1 fruit fly cellular context compared by ENCODE assay signal in genomic region chrX:6719259-6719658, dm6.
A peak's percentile ranks its signal among the peaks of the same experiment; 100 is the strongest.
TF ChIP-seq lines count a peak whose summit lies in the region.

No protein-coding gene starts in this region.

TF ChIP-seq in whole organism, embryonic, 481 proteins besides CTCF, POLR2A, EP300 and RAD21 (continued from another document and continues in another):
- TF ChIP-seq MESR4 (GFP tag; optimal IDR thresholded peaks at IDR 0.05; lab: Kevin White, UChicago) (no peak), H15 (GFP tag; IDR thresholded peaks at IDR 0.05; lab: Robert Waterston, UW) (no peak), twi (tag; optimal IDR thresholded peaks at IDR 0.05; lab: Kevin White, UChicago) (no peak), CG8388 (GFP tag; optimal IDR thresholded peaks at IDR 0.05; lab: Kevin White, UChicago) (peak; percentile 5), CG4328 (GFP tag; optimal IDR thresholded peaks at IDR 0.05; lab: Kevin White, UChicago) (no peak), CG7839 (tag; optimal IDR thresholded peaks at IDR 0.05; lab: Kevin White, UChicago) (peak; percentile 42), NK7.1 (GFP tag; optimal IDR thresholded peaks at IDR 0.05; lab: Kevin White, UChicago) (no peak), Dbx (GFP tag; IDR thresholded peaks at IDR 0.05; lab: Robert Waterston, UW) (no peak), CG1233 (GFP tag; optimal IDR thresholded peaks at IDR 0.05; lab: Kevin White, UChicago) (no peak), CG15514 (GFP tag; optimal IDR thresholded peaks at IDR 0.05; lab: Kevin White, UChicago) (peak; percentile 4), Dll (GFP tag; IDR thresholded peaks at IDR 0.05; lab: Robert Waterston, UW; ENCODE audit: partially characterized antibody) (no peak), CG10267 (tag; optimal IDR thresholded peaks at IDR 0.05; lab: Kevin White, UChicago) (peak; percentile 9), CG1792 (GFP tag; optimal IDR thresholded peaks at IDR 0.05; lab: Kevin White, UChicago) (no peak), cas (GFP tag; IDR thresholded peaks at IDR 0.05; lab: Robert Waterston, UW) (no peak), CG18011 (GFP tag; optimal IDR thresholded peaks at IDR 0.05; lab: Kevin White, UChicago) (no peak), CG4360 (GFP tag; IDR thresholded peaks at IDR 0.05; lab: Robert Waterston, UW) (no peak), chn (GFP tag; optimal IDR thresholded peaks at IDR 0.05; lab: Kevin White, UChicago) (no peak), CG5245 (GFP tag; optimal IDR thresholded peaks at IDR 0.05; lab: Kevin White, UChicago) (no peak), vvl (GFP tag; IDR thresholded peaks at IDR 0.05; lab: Robert Waterston, UW) (peak; percentile 44; the same call in 1 of the 2 replicates), CG6791 (GFP tag; IDR thresholded peaks at IDR 0.05; lab: Robert Waterston, UW; ENCODE audit: partially characterized antibody) (no peak), dmrt99B (tag; optimal IDR thresholded peaks at IDR 0.05; lab: Kevin White, UChicago) (peak; percentile 32), CG4820 (GFP tag; optimal IDR thresholded peaks at IDR 0.05; lab: Kevin White, UChicago) (no peak), ranshi (GFP tag; IDR thresholded peaks at IDR 0.05; lab: Robert Waterston, UW) (no peak), CG18619 (GFP tag; optimal IDR thresholded peaks at IDR 0.05; lab: Kevin White, UChicago) (no peak), CG8281 (tag; optimal IDR thresholded peaks at IDR 0.05; lab: Kevin White, UChicago) (no peak), caup (GFP tag; optimal IDR thresholded peaks at IDR 0.05; lab: Kevin White, UChicago; ENCODE audit: severe bottlenecking) (no peak), Blimp-1 (GFP tag; optimal IDR thresholded peaks at IDR 0.05; lab: Kevin White, UChicago) (peak; percentile 22), tin (GFP tag; optimal IDR thresholded peaks at IDR 0.05; lab: Kevin White, UChicago) (no peak), tio (GFP tag; optimal IDR thresholded peaks at IDR 0.05; lab: Kevin White, UChicago) (no peak), CG17186 (GFP tag; optimal IDR thresholded peaks at IDR 0.05; lab: Kevin White, UChicago) (no peak), CG18599 (GFP tag; optimal IDR thresholded peaks at IDR 0.05; lab: Kevin White, UChicago) (no peak), CG14050 (GFP tag; IDR thresholded peaks at IDR 0.05; lab: Robert Waterston, UW) (no peak), bsh (GFP tag; optimal IDR thresholded peaks at IDR 0.05; lab: Kevin White, UChicago) (peak in 1 of 2 experiments; percentile 57), CG6683 (GFP tag; optimal IDR thresholded peaks at IDR 0.05; lab: Kevin White, UChicago) (no peak), Nf-YA (GFP tag; IDR thresholded peaks at IDR 0.05; lab: Robert Waterston, UW) (no peak), luna (GFP tag; optimal IDR thresholded peaks at IDR 0.05; lab: Kevin White, UChicago) (no peak), CG5180 (GFP tag; optimal IDR thresholded peaks at IDR 0.05; lab: Kevin White, UChicago) (no peak), Poxn (GFP tag; IDR thresholded peaks at IDR 0.05; lab: Robert Waterston, UW) (no peak), ham (GFP tag; IDR thresholded peaks at IDR 0.05; lab: Robert Waterston, UW) (no peak), Ets97D (GFP tag; optimal IDR thresholded peaks at IDR 0.05; lab: Kevin White, UChicago) (no peak), CG2678 (tag; optimal IDR thresholded peaks at IDR 0.05; lab: Kevin White, UChicago) (peak; percentile 40), CG4617 (GFP tag; optimal IDR thresholded peaks at IDR 0.05; lab: Kevin White, UChicago; ENCODE audit: borderline replicate concordance) (no peak), HLH54F (GFP tag; optimal IDR thresholded peaks at IDR 0.05; lab: Kevin White, UChicago) (no peak), HmgZ (tag; optimal IDR thresholded peaks at IDR 0.05; lab: Kevin White, UChicago) (no peak), jing (GFP tag; optimal IDR thresholded peaks at IDR 0.05; lab: Kevin White, UChicago) (no peak), Sry-β (GFP tag; optimal IDR thresholded peaks at IDR 0.05; lab: Kevin White, UChicago) (no peak), zfh2 (GFP tag; optimal IDR thresholded peaks at IDR 0.05; lab: Kevin White, UChicago) (no peak), sqz (GFP tag; optimal IDR thresholded peaks at IDR 0.05; lab: Kevin White, UChicago) (no peak), CG6813 (GFP tag; optimal IDR thresholded peaks at IDR 0.05; lab: Kevin White, UChicago) (no peak), CG10147 (GFP tag; optimal IDR thresholded peaks at IDR 0.05; lab: Kevin White, UChicago) (no peak), tx (GFP tag; optimal IDR thresholded peaks at IDR 0.05; lab: Kevin White, UChicago) (no peak), D (optimal IDR thresholded peaks at IDR 0.05; lab: Kevin White, UChicago) (no peak), D (GFP tag; optimal IDR thresholded peaks at IDR 0.05; lab: Kevin White, UChicago) (no peak), Dfd (GFP tag; optimal IDR thresholded peaks at IDR 0.05; lab: Kevin White, UChicago) (no peak), GATAe (GFP tag; conservative IDR thresholded peaks at IDR 0.05; lab: Robert Waterston, UW) (no peak), CG8924 (tag; optimal IDR thresholded peaks at IDR 0.05; lab: Kevin White, UChicago) (no peak), CG4730 (GFP tag; IDR thresholded peaks at IDR 0.05; lab: Robert Waterston, UW) (no peak), CG7357 (GFP tag; IDR thresholded peaks at IDR 0.05; lab: Robert Waterston, UW) (no peak), CG13287 (GFP tag; IDR thresholded peaks at IDR 0.05; lab: Robert Waterston, UW; ENCODE audit: partially characterized antibody) (no peak), Fer2 (tag; optimal IDR thresholded peaks at IDR 0.05; lab: Kevin White, UChicago) (no peak), CG11504 (tag; optimal IDR thresholded peaks at IDR 0.05; lab: Kevin White, UChicago) (no peak), CG32532 (GFP tag; IDR thresholded peaks at IDR 0.05; lab: Robert Waterston, UW) (peak; percentile 39; the same call in 1 of the 2 replicates), CG10543 (GFP tag; optimal IDR thresholded peaks at IDR 0.05; lab: Kevin White, UChicago) (no peak), CG18476 (GFP tag; optimal IDR thresholded peaks at IDR 0.05; lab: Kevin White, UChicago) (no peak), ab (GFP tag; optimal IDR thresholded peaks at IDR 0.05; lab: Kevin White, UChicago) (no peak), chm (GFP tag; IDR thresholded peaks at IDR 0.05; lab: Robert Waterston, UW) (no peak), HLHmδ (GFP tag; optimal IDR thresholded peaks at IDR 0.05; lab: Kevin White, UChicago) (no peak), CG10565 (GFP tag; optimal IDR thresholded peaks at IDR 0.05; lab: Kevin White, UChicago) (no peak), gem (tag; optimal IDR thresholded peaks at IDR 0.05; lab: Kevin White, UChicago) (peak; percentile 55), CG9609 (GFP tag; optimal IDR thresholded peaks at IDR 0.05; lab: Kevin White, UChicago) (no peak), Trl (optimal IDR thresholded peaks at IDR 0.05; lab: Kevin White, UChicago) (no peak), Trl (GFP tag; optimal IDR thresholded peaks at IDR 0.05; lab: Kevin White, UChicago) (no peak), Dip2 (GFP tag; IDR thresholded peaks at IDR 0.05; lab: Robert Waterston, UW) (no peak), Atf-2 (GFP tag; optimal IDR thresholded peaks at IDR 0.05; lab: Kevin White, UChicago) (no peak), CG2120 (GFP tag; optimal IDR thresholded peaks at IDR 0.05; lab: Kevin White, UChicago) (no peak), CG34224 (GFP tag; IDR thresholded peaks at IDR 0.05; lab: Robert Waterston, UW; ENCODE audit: partially characterized antibody) (no peak), CG2875 (GFP tag; optimal IDR thresholded peaks at IDR 0.05; lab: Kevin White, UChicago) (no peak), aop (GFP tag; IDR thresholded peaks at IDR 0.05; lab: Robert Waterston, UW) (no peak), PHDP (tag; optimal IDR thresholded peaks at IDR 0.05; lab: Kevin White, UChicago) (peak; percentile 15), schlank (tag; optimal IDR thresholded peaks at IDR 0.05; lab: Kevin White, UChicago) (no peak), CG15269 (tag; optimal IDR thresholded peaks at IDR 0.05; lab: Kevin White, UChicago) (peak; percentile 17), Aef1 (GFP tag; IDR thresholded peaks at IDR 0.05; lab: Robert Waterston, UW) (0 out of 3 replicates have a peak, but pooled peaks have one; percentile 14), tup (GFP tag; optimal IDR thresholded peaks at IDR 0.05; lab: Kevin White, UChicago) (no peak), seq (GFP tag; IDR thresholded peaks at IDR 0.05; lab: Robert Waterston, UW) (no peak), ems (GFP tag; optimal IDR thresholded peaks at IDR 0.05; lab: Kevin White, UChicago) (no peak), Elba2 (GFP tag; optimal IDR thresholded peaks at IDR 0.05; lab: Kevin White, UChicago) (no peak), sens (GFP tag; lab: Kevin White, UChicago) (no peak), Taf1 (GFP tag; IDR thresholded peaks at IDR 0.05; lab: Robert Waterston, UW) (no peak), z (GFP tag; IDR thresholded peaks at IDR 0.05; lab: Robert Waterston, UW) (no peak), nmo (GFP tag; optimal IDR thresholded peaks at IDR 0.05; lab: Kevin White, UChicago) (no peak), bbx (GFP tag; IDR thresholded peaks at IDR 0.05; lab: Robert Waterston, UW; ENCODE audit: partially characterized antibody) (no peak), HLH3B (GFP tag; IDR thresholded peaks at IDR 0.05; lab: Robert Waterston, UW) (0 out of 2 replicates have a peak, but pooled peaks have one; percentile 33), pum (GFP tag; optimal IDR thresholded peaks at IDR 0.05; lab: Kevin White, UChicago) (no peak), Atf3 (GFP tag; optimal IDR thresholded peaks at IDR 0.05; lab: Kevin White, UChicago) (no peak), CG7786 (GFP tag; optimal IDR thresholded peaks at IDR 0.05; lab: Kevin White, UChicago) (no peak), slbo (GFP tag; IDR thresholded peaks at IDR 0.05; lab: Robert Waterston, UW) (no peak; the same call in 1 of the 2 replicates), CG2129 (GFP tag; IDR thresholded peaks at IDR 0.05; lab: Robert Waterston, UW; ENCODE audit: partially characterized antibody) (no peak), Drgx (GFP tag; IDR thresholded peaks at IDR 0.05; lab: Robert Waterston, UW) (peak; percentile 53), sens-2 (GFP tag; IDR thresholded peaks at IDR 0.05; lab: Robert Waterston, UW) (no peak), gsb (GFP tag; IDR thresholded peaks at IDR 0.05; lab: Robert Waterston, UW) (no peak), dati (GFP tag; IDR thresholded peaks at IDR 0.05; lab: Robert Waterston, UW) (no peak), Mad (GFP tag; optimal IDR thresholded peaks at IDR 0.05; lab: Kevin White, UChicago) (no peak), Sin3A (optimal IDR thresholded peaks at IDR 0.05; lab: Kevin White, UChicago) (no peak), H2.0 (GFP tag; IDR thresholded peaks at IDR 0.05; lab: Robert Waterston, UW) (0 out of 2 replicates have a peak, but pooled peaks have one; percentile 8), mirr (GFP tag; optimal IDR thresholded peaks at IDR 0.05; lab: Kevin White, UChicago) (no peak), fd96Cb (tag; optimal IDR thresholded peaks at IDR 0.05; lab: Kevin White, UChicago) (no peak), ind (GFP tag; optimal IDR thresholded peaks at IDR 0.05; lab: Kevin White, UChicago) (peak; percentile 13), CG11560 (tag; IDR thresholded peaks at IDR 0.05; lab: Robert Waterston, UW) (no peak), stwl (tag; optimal IDR thresholded peaks at IDR 0.05; lab: Kevin White, UChicago) (no peak), CG10979 (tag; optimal IDR thresholded peaks at IDR 0.05; lab: Kevin White, UChicago) (peak; percentile 5), CG3281 (GFP tag; optimal IDR thresholded peaks at IDR 0.05; lab: Kevin White, UChicago) (no peak), nerfin-1 (tag; optimal IDR thresholded peaks at IDR 0.05; lab: Kevin White, UChicago) (no peak), CG12769 (tag; optimal IDR thresholded peaks at IDR 0.05; lab: Kevin White, UChicago) (no peak), zf30C (GFP tag; optimal IDR thresholded peaks at IDR 0.05; lab: Kevin White, UChicago) (peak; percentile 55), Sox102F (GFP tag; optimal IDR thresholded peaks at IDR 0.05; lab: Kevin White, UChicago) (peak; percentile 39), fd3F (GFP tag; optimal IDR thresholded peaks at IDR 0.05; lab: Kevin White, UChicago) (no peak), CG8290 (GFP tag; optimal IDR thresholded peaks at IDR 0.05; lab: Kevin White, UChicago) (no peak), CG8290 (tag; optimal IDR thresholded peaks at IDR 0.05; lab: Kevin White, UChicago) (peak in 1 of 2 experiments; percentile 15), mld (GFP tag; IDR thresholded peaks at IDR 0.05; lab: Robert Waterston, UW; ENCODE audit: partially characterized antibody) (no peak), Myb (GFP tag; optimal IDR thresholded peaks at IDR 0.05; lab: Kevin White, UChicago) (no peak), zfh1 (GFP tag; IDR thresholded peaks at IDR 0.05; lab: Robert Waterston, UW) (peak; percentile 20; the same call in 1 of the 3 replicates), cato (GFP tag; optimal IDR thresholded peaks at IDR 0.05; lab: Kevin White, UChicago; ENCODE audit: borderline replicate concordance) (no peak), cg (GFP tag; optimal IDR thresholded peaks at IDR 0.05; lab: Kevin White, UChicago) (peak; percentile 25), ken (GFP tag; IDR thresholded peaks at IDR 0.05; lab: Robert Waterston, UW) (no peak), Ptx1 (GFP tag; IDR thresholded peaks at IDR 0.05; lab: Robert Waterston, UW) (0 out of 2 replicates have a peak, but pooled peaks have one; percentile 27), klu (GFP tag; IDR thresholded peaks at IDR 0.05; lab: Robert Waterston, UW) (no peak), Kr (GFP tag; optimal IDR thresholded peaks at IDR 0.05; lab: Kevin White, UChicago) (no peak), fu2 (GFP tag; optimal IDR thresholded peaks at IDR 0.05; lab: Kevin White, UChicago) (no peak), trem (tag; optimal IDR thresholded peaks at IDR 0.05; lab: Kevin White, UChicago) (no peak), CG30431 (GFP tag; optimal IDR thresholded peaks at IDR 0.05; lab: Kevin White, UChicago) (no peak), tna (GFP tag; IDR thresholded peaks at IDR 0.05; lab: Robert Waterston, UW; ENCODE audit: partially characterized antibody) (no peak), CG17385 (GFP tag; optimal IDR thresholded peaks at IDR 0.05; lab: Kevin White, UChicago) (no peak), zen2 (GFP tag; IDR thresholded peaks at IDR 0.05; lab: Robert Waterston, UW; ENCODE audit: partially characterized antibody) (no peak), CG12104 (GFP tag; optimal IDR thresholded peaks at IDR 0.05; lab: Kevin White, UChicago) (no peak), sna (GFP tag; IDR thresholded peaks at IDR 0.05; lab: Robert Waterston, UW; ENCODE audit: partially characterized antibody) (no peak), Oaz (GFP tag; IDR thresholded peaks at IDR 0.05; lab: Robert Waterston, UW) (no peak), Dip3 (GFP tag; optimal IDR thresholded peaks at IDR 0.05; lab: Kevin White, UChicago) (no peak)
